Worm (Caenorhabditis elegans) whole organism, midembryonic: ENCODE measurements around the gene F14H12.2.

Source experiments
- flt-1 ChIP-seq: fragments of 200-800 bp; sonication (Bioruptor generic); IDR thresholded peaks from 2 replicates; pipeline ENCODE4 v1.3.6; 2022; ENCODE audit warnings: missing genetic modification characterization, missing compliant biosample characterization
- ref-1 ChIP-seq: fragments of 200-800 bp; sonication (Bioruptor generic); conservative IDR thresholded peaks from 2 replicates; pipeline ENCODE4 v1.3.6; 2022; ENCODE audit warnings: missing genetic modification reagents, missing genetic modification characterization, missing compliant biosample characterization
- tab-1 ChIP-seq: fragments of 200-800 bp; sonication (Bioruptor generic); IDR thresholded peaks from 2 replicates; pipeline ENCODE4 v1.3.6; 2022; ENCODE audit warnings: missing genetic modification characterization, missing compliant biosample characterization
- ztf-29 ChIP-seq: fragments of 200-800 bp; sonication (Bioruptor generic); IDR thresholded peaks from 2 replicates; pipeline ENCODE4 v1.3.6; 2022; ENCODE audit warnings: missing genetic modification reagents, missing genetic modification characterization, missing compliant biosample characterization

DNA sequence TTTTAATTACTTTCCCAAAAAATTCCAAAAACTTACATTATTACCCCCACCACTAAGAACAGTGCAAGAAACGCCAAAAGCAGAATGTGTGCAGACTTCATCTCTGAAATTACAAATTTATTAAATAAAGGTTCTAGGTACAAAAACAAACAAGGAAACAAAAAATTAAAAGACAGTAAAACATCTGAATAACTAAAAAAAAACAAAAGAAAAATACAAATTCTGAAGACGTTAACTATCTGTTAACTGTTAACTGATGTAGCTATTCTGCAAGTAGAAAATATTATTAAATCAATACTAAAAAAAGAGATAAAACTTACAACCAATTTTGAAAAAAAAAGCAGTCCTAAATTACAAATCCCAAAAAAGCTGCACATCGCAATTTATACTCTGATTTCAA, 21.1 kb downstream of the F14H12.2 start, which contains the start of gene R160.13:
- TF ChIP-seq ref-1 (GFP tag; lab: Robert Waterston, UW), result no peak
- no peak for TF ChIP-seq tab-1 (GFP tag; lab: Robert Waterston, UW)
- TF ChIP-seq flt-1, result no peak
- no peak for TF ChIP-seq ztf-29 (GFP tag; lab: Robert Waterston, UW)
